Worm (Caenorhabditis elegans): Measurements from ENCODE around the gene F17E5.2.

The F17E5.2 gene

ce11 chrX:12406592-12406991 is 12.5 kb downstream of the F17E5.2 start:
- TF ChIP-seq sox-2 (GFP tag; IDR thresholded peaks at IDR 0.05) (no peak), Y22D7AL.16 (tag; optimal IDR thresholded peaks at IDR 0.05) (no peak), K09A11.1 (tag; optimal IDR thresholded peaks at IDR 0.05; ENCODE audit: insufficient read depth) (no peak), elt-2 (tag; optimal IDR thresholded peaks at IDR 0.05) (no peak), madf-2 (tag; optimal IDR thresholded peaks at IDR 0.05) (no peak), che-1 (tag; optimal IDR thresholded peaks at IDR 0.05) (no peak), ama-1 (optimal IDR thresholded peaks at IDR 0.05) (no peak), K02D7.2 (tag; optimal IDR thresholded peaks at IDR 0.05) (no peak)

ce11 chrX:12407297-12407696 is 13.2 kb downstream of the F17E5.2 start:
- TF ChIP-seq tbx-7 (tag; optimal IDR thresholded peaks at IDR 0.05) (no peak), nhr-11 (tag; optimal IDR thresholded peaks at IDR 0.05) (no peak), fkh-10 (GFP tag; optimal IDR thresholded peaks at IDR 0.05) (peak; percentile 19), ets-4 (tag; optimal IDR thresholded peaks at IDR 0.05) (no peak), ahr-1 (tag; optimal IDR thresholded peaks at IDR 0.05) (no peak), lim-6 (tag; optimal IDR thresholded peaks at IDR 0.05) (no peak), pag-3 (tag; optimal IDR thresholded peaks at IDR 0.05; ENCODE audit: borderline replicate concordance) (no peak), che-1 (tag; optimal IDR thresholded peaks at IDR 0.05) (no peak), ceh-22 (tag; optimal IDR thresholded peaks at IDR 0.05) (no peak), ceh-19 (GFP tag; optimal IDR thresholded peaks at IDR 0.05) (no peak), ceh-31 (tag; optimal IDR thresholded peaks at IDR 0.05) (peak; percentile 88), T23F11.4 (GFP tag; optimal IDR thresholded peaks at IDR 0.05) (no peak), pros-1 (tag; optimal IDR thresholded peaks at IDR 0.05) (no peak), elt-4 (tag; optimal IDR thresholded peaks at IDR 0.05) (no peak), ama-1 (optimal IDR thresholded peaks at IDR 0.05) (no peak), ceh-6 (GFP tag; optimal IDR thresholded peaks at IDR 0.05) (peak; percentile 11), ceh-45 (GFP tag; IDR thresholded peaks at IDR 0.05) (no peak), dve-1 (tag; optimal IDR thresholded peaks at IDR 0.05) (no peak), sdc-2 (tag; optimal IDR thresholded peaks at IDR 0.05) (peak; percentile 8), hlh-30 (tag; optimal IDR thresholded peaks at IDR 0.05; ENCODE audit: insufficient read depth) (no peak), elt-2 (tag; optimal IDR thresholded peaks at IDR 0.05) (no peak), rnt-1 (tag; optimal IDR thresholded peaks at IDR 0.05) (no peak), ztf-16 (tag; optimal IDR thresholded peaks at IDR 0.05) (no peak), tbx-2 (tag; optimal IDR thresholded peaks at IDR 0.05) (peak; percentile 47), pha-2 (tag; optimal IDR thresholded peaks at IDR 0.05) (no peak), ttx-3 (tag; optimal IDR thresholded peaks at IDR 0.05) (no peak), ref-2 (tag; optimal IDR thresholded peaks at IDR 0.05) (peak; percentile 57), hlh-8 (tag; optimal IDR thresholded peaks at IDR 0.05) (no peak), sox-2 (GFP tag; IDR thresholded peaks at IDR 0.05) (no peak), pat-9 (tag; optimal IDR thresholded peaks at IDR 0.05) (no peak), ceh-14 (tag; optimal IDR thresholded peaks at IDR 0.05) (peak; percentile 37), dmd-4 (tag; optimal IDR thresholded peaks at IDR 0.05; ENCODE audit: borderline replicate concordance) (no peak), ceh-18 (tag; optimal IDR thresholded peaks at IDR 0.05) (peak; percentile 41), F13H6.1 (tag; optimal IDR thresholded peaks at IDR 0.05) (peak; percentile 22), ceh-24 (tag; optimal IDR thresholded peaks at IDR 0.05) (no peak), Y22D7AL.16 (tag; optimal IDR thresholded peaks at IDR 0.05) (no peak), hlh-13 (GFP tag; optimal IDR thresholded peaks at IDR 0.05) (peak; percentile 26), odd-2 (tag; optimal IDR thresholded peaks at IDR 0.05) (no peak), pqm-1 (tag; optimal IDR thresholded peaks at IDR 0.05) (no peak), ceh-30 (tag; optimal IDR thresholded peaks at IDR 0.05) (no peak), nhr-232 (tag; optimal IDR thresholded peaks at IDR 0.05) (no peak), C38D4.7 (GFP tag; optimal IDR thresholded peaks at IDR 0.05) (no peak), gmeb-2 (tag; optimal IDR thresholded peaks at IDR 0.05) (peak; percentile 34), ceh-34 (tag; optimal IDR thresholded peaks at IDR 0.05) (no peak), unc-3 (GFP tag; conservative IDR thresholded peaks at IDR 0.05) (no peak), unc-3 (tag; optimal IDR thresholded peaks at IDR 0.05) (no peak), unc-86 (tag; optimal IDR thresholded peaks at IDR 0.05) (no peak), zip-5 (tag; optimal IDR thresholded peaks at IDR 0.05) (no peak), pha-4 (tag; optimal IDR thresholded peaks at IDR 0.05) (no peak)
